Fruit fly (Drosophila melanogaster) S2 (cell line): ENCODE data around the gene CG42637.
"Not testable (repeated sequence)": the region's sequence is repeated elsewhere in the genome, so short reads cannot be mapped to it uniquely, and the experiment has no call there.

Source experiments
- CG8478 ChIP-seq: fragments of >200 bp; optimal IDR thresholded peaks from 2 replicates; lab custom pipeline; 2018
- CTCF ChIP-seq, 2 experiments: fragments of >200 bp; optimal IDR thresholded peaks; 2 replicates each; lab custom pipeline; 2018

DNA sequence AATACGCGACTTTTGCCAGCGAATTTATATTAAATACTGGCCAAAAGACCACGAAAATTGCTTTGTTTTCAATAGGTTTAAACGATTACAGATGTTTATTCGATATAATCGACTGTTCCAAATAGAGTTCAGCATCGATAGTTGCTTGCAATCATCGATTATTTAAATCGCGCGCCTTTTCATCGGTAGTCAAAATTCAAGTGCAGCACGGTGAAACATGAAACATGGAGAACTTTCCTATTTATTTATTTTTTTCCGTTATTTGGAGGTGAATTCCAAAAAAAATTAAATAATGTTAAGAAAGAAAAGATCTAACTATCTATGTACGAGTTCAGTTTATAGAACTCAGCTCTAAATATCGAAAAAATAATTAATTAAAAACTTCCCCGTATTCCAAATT is 43.7 kb downstream of the CG42637 start, which contains the start of gene CG42638:
- not testable (repeated sequence) for TF ChIP-seq CG8478 (lab: Kevin White, UChicago); CTCF (optimal IDR thresholded peaks at IDR 0.05; lab: Kevin White, UChicago)
